Worm (Caenorhabditis elegans) whole organism, midembryonic: ENCODE measurements around the gene Y79H2A.4.

ENCODE experiments used
- T22C8.4 ChIP-seq: fragments of 200-800 bp; sonication (Bioruptor generic); IDR thresholded peaks from 2 replicates; pipeline ENCODE4 v1.3.6; 2022; ENCODE audit warnings: missing genetic modification characterization, missing compliant biosample characterization
- cog-1 ChIP-seq: sonication (generic microtip); optimal IDR thresholded peaks from 2 replicates; lab custom pipeline; 2016; ENCODE audit warnings: missing genetic modification characterization, missing compliant biosample characterization
- flt-1 ChIP-seq: fragments of 200-800 bp; sonication (Bioruptor generic); IDR thresholded peaks from 2 replicates; pipeline ENCODE4 v1.3.6; 2022; ENCODE audit warnings: missing genetic modification characterization, missing compliant biosample characterization
- klf-2 ChIP-seq: fragments of 200-800 bp; sonication (Bioruptor generic); conservative IDR thresholded peaks from 2 replicates; pipeline ENCODE4 v1.3.6; 2022; ENCODE audit warnings: missing genetic modification reagents, missing genetic modification characterization, missing compliant biosample characterization
- tab-1 ChIP-seq: fragments of 200-800 bp; sonication (Bioruptor generic); IDR thresholded peaks from 2 replicates; pipeline ENCODE4 v1.3.6; 2022; ENCODE audit warnings: missing genetic modification characterization, missing compliant biosample characterization
- ztf-23 ChIP-seq: fragments of 200-800 bp; sonication (Bioruptor generic); IDR thresholded peaks from 2 replicates; pipeline ENCODE4 v1.3.6; 2022; ENCODE audit warnings: missing genetic modification reagents, missing genetic modification characterization, missing compliant biosample characterization
- ztf-29 ChIP-seq: fragments of 200-800 bp; sonication (Bioruptor generic); IDR thresholded peaks from 2 replicates; pipeline ENCODE4 v1.3.6; 2022; ENCODE audit warnings: missing genetic modification reagents, missing genetic modification characterization, missing compliant biosample characterization

DNA sequence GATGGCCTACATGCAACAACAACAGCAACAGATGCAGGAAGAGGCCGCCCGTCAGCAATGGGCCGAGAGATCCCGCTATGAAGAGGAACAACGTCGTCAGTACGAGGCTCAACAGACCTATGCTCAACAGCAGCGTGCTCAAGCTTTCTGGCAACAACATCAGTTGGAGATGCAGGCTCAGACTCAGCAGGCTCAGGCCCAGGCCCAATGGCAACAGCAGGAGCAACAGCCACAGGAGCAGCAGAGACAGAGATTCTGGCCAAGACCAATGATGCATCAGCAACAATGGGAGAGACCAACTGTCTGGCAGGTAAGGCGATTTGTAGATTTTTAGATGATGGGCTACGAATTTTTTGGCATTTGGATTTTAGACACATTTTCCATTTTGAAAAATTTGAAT lies 18.8 kb upstream of the Y79H2A.4 start:
- TF ChIP-seq ztf-29 (no peak), tab-1 (no peak), flt-1 (GFP tag; lab: Robert Waterston, UW) (no peak), klf-2 (GFP tag; lab: Robert Waterston, UW) (no peak), ztf-23 (no peak), T22C8.4 (GFP tag; lab: Robert Waterston, UW) (no peak), cog-1 (tag; lab: Kevin White, UChicago) (no peak)
